Fruit fly (Drosophila melanogaster): ENCODE data around the gene spict.

spict gene

DNA sequence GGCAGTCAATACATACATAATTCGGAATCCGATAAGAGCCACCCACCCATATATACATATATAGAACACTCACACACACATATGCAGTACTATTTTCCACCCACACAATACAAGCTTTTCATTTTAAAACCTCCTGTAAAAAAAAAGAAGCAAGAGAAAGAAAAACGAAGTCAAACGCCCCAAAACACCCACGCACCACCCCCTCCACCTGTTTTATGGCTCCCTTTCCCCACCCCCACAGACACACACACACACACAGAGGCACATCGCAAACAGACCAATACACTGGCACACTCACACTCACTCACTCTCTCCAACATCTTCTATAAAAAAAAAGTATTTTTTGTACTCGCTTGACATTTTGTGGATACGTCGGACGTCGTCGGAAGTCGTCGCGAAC lies 47.2 kb upstream of the spict start (continued):
- TF ChIP-seq cg (GFP tag; optimal IDR thresholded peaks at IDR 0.05) (peak; percentile 78), wor (GFP tag; IDR thresholded peaks at IDR 0.05) (no peak), CHES-1-like (GFP tag; optimal IDR thresholded peaks at IDR 0.05) (no peak), Opbp (GFP tag; IDR thresholded peaks at IDR 0.05; ENCODE audit: partially characterized antibody) (0 out of 3 replicates have a peak, but pooled peaks have one; percentile 29), Nf-YB (GFP tag; optimal IDR thresholded peaks at IDR 0.05) (peak; percentile 91), crp (GFP tag; optimal IDR thresholded peaks at IDR 0.05) (no peak), Deaf1 (tag; optimal IDR thresholded peaks at IDR 0.05) (peak; percentile 71), crol (GFP tag; IDR thresholded peaks at IDR 0.05) (peak; percentile 15; the same call in 1 of the 2 replicates), CG10431 (GFP tag; optimal IDR thresholded peaks at IDR 0.05) (no peak), CG4360 (GFP tag; IDR thresholded peaks at IDR 0.05) (no peak), pb (GFP tag; optimal IDR thresholded peaks at IDR 0.05) (no peak), rib (GFP tag; IDR thresholded peaks at IDR 0.05) (no peak), CG4424 (GFP tag; optimal IDR thresholded peaks at IDR 0.05) (no peak), sqz (GFP tag; optimal IDR thresholded peaks at IDR 0.05) (peak; percentile 19)

DNA sequence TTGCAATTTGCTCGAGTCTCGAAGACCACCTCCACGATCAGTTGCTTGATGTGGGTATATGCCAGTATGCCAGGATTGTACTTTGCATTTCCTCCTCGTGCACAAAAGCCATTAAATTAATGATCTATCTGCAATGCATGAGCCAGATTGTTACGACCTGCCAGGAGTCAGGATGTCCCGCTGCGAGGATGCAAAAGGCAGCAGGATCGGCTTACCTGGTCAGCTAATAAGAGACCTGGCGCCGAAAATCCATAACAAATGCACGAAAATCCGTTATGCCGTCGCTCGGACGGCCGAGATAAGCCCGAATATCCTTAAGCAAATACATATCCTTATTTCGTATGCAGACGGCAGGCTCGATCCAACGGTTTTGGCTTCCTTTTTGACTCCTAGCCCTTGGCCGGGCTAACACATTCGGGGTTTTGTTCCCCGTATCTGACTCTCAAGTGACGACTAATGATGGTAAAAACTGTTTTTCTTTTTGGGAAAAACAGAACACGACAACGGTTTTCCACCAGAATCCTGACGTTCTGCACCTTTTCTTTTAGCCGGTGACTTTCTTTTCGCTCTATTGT lies 38.4 kb upstream of the spict start:
- TF ChIP-seq zen (tag; optimal IDR thresholded peaks at IDR 0.05) (peak; percentile 97), D (optimal IDR thresholded peaks at IDR 0.05) (peak; percentile 82), D (GFP tag; optimal IDR thresholded peaks at IDR 0.05) (no peak), CG15479 (GFP tag; optimal IDR thresholded peaks at IDR 0.05) (peak; percentile 80), CG10431 (GFP tag; optimal IDR thresholded peaks at IDR 0.05) (no peak), Fer3 (tag; optimal IDR thresholded peaks at IDR 0.05) (no peak), fd102C (GFP tag; optimal IDR thresholded peaks at IDR 0.05) (no peak), CG2129 (GFP tag; IDR thresholded peaks at IDR 0.05; ENCODE audit: partially characterized antibody) (no peak), tll (GFP tag; optimal IDR thresholded peaks at IDR 0.05) (peak in 1 of 2 experiments; percentile 98)

DNA sequence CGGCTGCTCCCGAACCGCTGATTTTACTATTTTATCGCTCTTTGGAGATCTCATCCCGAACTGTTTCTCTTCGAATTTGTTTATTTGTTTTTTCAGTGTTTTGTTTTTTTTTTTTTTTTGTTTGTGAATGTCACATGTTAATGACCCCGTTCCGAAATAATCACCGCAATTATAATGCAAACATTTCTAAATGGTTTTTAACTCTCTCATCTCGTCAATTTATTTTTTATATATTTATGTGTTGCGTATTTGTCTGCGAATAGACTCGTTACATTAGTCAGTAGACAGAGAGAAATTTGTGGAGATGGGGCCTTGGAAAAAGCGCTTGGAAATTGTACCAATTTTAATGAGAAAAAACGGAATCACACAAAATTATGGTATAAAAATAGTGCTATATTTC lies 34.9 kb upstream of the spict start, which contains the start of gene Nepl7:
Gene Nepl7, minus strand, starts transcription at position 101 of the 400 bp plus-strand sequence.
- no peak for TF ChIP-seq nmo (GFP tag; optimal IDR thresholded peaks at IDR 0.05)
- no peak for TF ChIP-seq oc (tag; optimal IDR thresholded peaks at IDR 0.05)
- TF ChIP-seq CG9932 (GFP tag; IDR thresholded peaks at IDR 0.05): no peak
- no peak for TF ChIP-seq CG3163 (GFP tag; optimal IDR thresholded peaks at IDR 0.05)
- TF ChIP-seq CG12155 (GFP tag; optimal IDR thresholded peaks at IDR 0.05): no peak
- no peak for TF ChIP-seq ro (GFP tag; IDR thresholded peaks at IDR 0.05)
- no peak for TF ChIP-seq ato (GFP tag; IDR thresholded peaks at IDR 0.05; ENCODE audit: partially characterized antibody)
- no peak for TF ChIP-seq sr (GFP tag; IDR thresholded peaks at IDR 0.05)
- no peak for TF ChIP-seq fd3F (GFP tag; optimal IDR thresholded peaks at IDR 0.05)
- no peak for TF ChIP-seq so (GFP tag; IDR thresholded peaks at IDR 0.05)
- TF ChIP-seq CG13894 (tag; optimal IDR thresholded peaks at IDR 0.05): no peak
- TF ChIP-seq CG4328 (GFP tag; optimal IDR thresholded peaks at IDR 0.05): no peak
- no peak for TF ChIP-seq CG2712 (tag; optimal IDR thresholded peaks at IDR 0.05)
- TF ChIP-seq CG4854 (GFP tag; optimal IDR thresholded peaks at IDR 0.05): no peak
- TF ChIP-seq Kr (GFP tag; optimal IDR thresholded peaks at IDR 0.05): no peak
- TF ChIP-seq otp (GFP tag; IDR thresholded peaks at IDR 0.05): no peak
- TF ChIP-seq CG10959 (GFP tag; IDR thresholded peaks at IDR 0.05): no peak
- no peak for TF ChIP-seq kay (GFP tag; optimal IDR thresholded peaks at IDR 0.05)
- no peak for TF ChIP-seq CG2199 (GFP tag; IDR thresholded peaks at IDR 0.05)
- no peak for TF ChIP-seq CG7372 (GFP tag; IDR thresholded peaks at IDR 0.05)
